Worm (Caenorhabditis elegans) whole organism, early embryonic: ENCODE data around the gene M05D6.2.

ENCODE experiments used
- F13C5.2 ChIP-seq: sonication (generic microtip); optimal IDR thresholded peaks from 2 replicates; lab custom pipeline; 2017; ENCODE audit warnings: mild to moderate bottlenecking, missing genetic modification characterization, inconsistent platforms, missing compliant biosample characterization
- ama-1 ChIP-seq: fragments of 150-350 bp; optimal IDR thresholded peaks from 2 replicates; lab custom pipeline; 2014

ce11 chrII:8481033-8481708, 13.3 kb downstream of the M05D6.2 start:
- no peak for TF ChIP-seq ama-1 (lab: Kevin White, UChicago)
- no peak for TF ChIP-seq F13C5.2 (tag; lab: Kevin White, UChicago)
